Worm (Caenorhabditis elegans): ENCODE results near the gene C09G5.14.

DNA sequence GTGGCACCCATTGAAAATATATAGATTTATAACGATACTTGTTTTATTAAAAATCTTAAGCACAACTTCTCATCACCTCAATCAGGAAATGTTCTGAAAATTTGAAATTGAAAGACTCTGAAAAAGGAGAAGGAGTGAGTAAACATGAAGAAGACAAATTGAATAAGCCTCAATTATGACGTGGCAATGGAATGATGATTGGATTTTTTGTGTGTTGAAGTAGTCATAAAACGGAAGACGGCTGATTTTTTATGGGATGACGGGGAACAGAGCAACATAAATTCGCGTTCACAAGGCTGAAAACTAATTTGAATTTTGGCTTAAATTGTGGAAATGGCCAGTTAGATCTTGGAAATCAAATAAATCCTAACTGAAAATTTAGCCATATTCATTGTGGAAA lies 8.6 kb upstream of the C09G5.14 start, which contains the start of gene glb-12:
- no peak for TF ChIP-seq daf-8 (GFP tag; IDR thresholded peaks at IDR 0.05)
- TF ChIP-seq nhr-25 (tag; optimal IDR thresholded peaks at IDR 0.05; ENCODE audit: borderline replicate concordance, insufficient read depth), result no peak
